Worm (Caenorhabditis elegans) whole organism, midembryonic: ENCODE measurements around the gene srp-2.

Source experiments
- T22C8.4 ChIP-seq: fragments of 200-800 bp; sonication (Bioruptor generic); IDR thresholded peaks from 2 replicates; pipeline ENCODE4 v1.3.6; 2022; ENCODE audit warnings: missing genetic modification characterization, missing compliant biosample characterization
- cog-1 ChIP-seq: sonication (generic microtip); optimal IDR thresholded peaks from 2 replicates; lab custom pipeline; 2016; ENCODE audit warnings: missing genetic modification characterization, missing compliant biosample characterization
- flt-1 ChIP-seq: fragments of 200-800 bp; sonication (Bioruptor generic); IDR thresholded peaks from 2 replicates; pipeline ENCODE4 v1.3.6; 2022; ENCODE audit warnings: missing genetic modification characterization, missing compliant biosample characterization
- klf-2 ChIP-seq: fragments of 200-800 bp; sonication (Bioruptor generic); conservative IDR thresholded peaks from 2 replicates; pipeline ENCODE4 v1.3.6; 2022; ENCODE audit warnings: missing genetic modification reagents, missing genetic modification characterization, missing compliant biosample characterization
- med-1 ChIP-seq: sonication (generic microtip); optimal IDR thresholded peaks from 2 replicates; lab custom pipeline; 2017; ENCODE audit warnings: missing genetic modification characterization, mild to moderate bottlenecking, missing compliant biosample characterization, antibody characterized with exemption, missing genetic modification reagents; ENCODE audit not compliant: insufficient read depth
- ref-1 ChIP-seq: fragments of 200-800 bp; sonication (Bioruptor generic); conservative IDR thresholded peaks from 2 replicates; pipeline ENCODE4 v1.3.6; 2022; ENCODE audit warnings: missing genetic modification reagents, missing genetic modification characterization, missing compliant biosample characterization
- tab-1 ChIP-seq: fragments of 200-800 bp; sonication (Bioruptor generic); IDR thresholded peaks from 2 replicates; pipeline ENCODE4 v1.3.6; 2022; ENCODE audit warnings: missing genetic modification characterization, missing compliant biosample characterization
- ztf-23 ChIP-seq: fragments of 200-800 bp; sonication (Bioruptor generic); IDR thresholded peaks from 2 replicates; pipeline ENCODE4 v1.3.6; 2022; ENCODE audit warnings: missing genetic modification reagents, missing genetic modification characterization, missing compliant biosample characterization
- ztf-29 ChIP-seq: fragments of 200-800 bp; sonication (Bioruptor generic); IDR thresholded peaks from 2 replicates; pipeline ENCODE4 v1.3.6; 2022; ENCODE audit warnings: missing genetic modification reagents, missing genetic modification characterization, missing compliant biosample characterization

srp-2 gene

ce11 chrV:802726-803125, 40.3 kb downstream of the srp-2 start:
- TF ChIP-seq T22C8.4 (GFP tag; lab: Robert Waterston, UW), result no peak
- no peak for TF ChIP-seq klf-2
- TF ChIP-seq ztf-29 (GFP tag; lab: Robert Waterston, UW), result no peak
- TF ChIP-seq tab-1, result no peak
- no peak for TF ChIP-seq ref-1 (GFP tag; lab: Robert Waterston, UW)
- TF ChIP-seq cog-1 (tag; lab: Kevin White, UChicago), result no peak
- TF ChIP-seq ztf-23 (GFP tag; lab: Robert Waterston, UW), result no peak
- TF ChIP-seq flt-1 (GFP tag; lab: Robert Waterston, UW), result no peak
- no peak for TF ChIP-seq med-1

ce11 chrV:803472-803871, 41.0 kb downstream of the srp-2 start:
- no peak for TF ChIP-seq klf-2
- TF ChIP-seq cog-1 (tag; lab: Kevin White, UChicago), result no peak
- no peak for TF ChIP-seq ztf-23 (GFP tag; lab: Robert Waterston, UW)
- TF ChIP-seq med-1, result no peak
- TF ChIP-seq T22C8.4 (GFP tag; lab: Robert Waterston, UW), result no peak
- no peak for TF ChIP-seq tab-1
- TF ChIP-seq ztf-29 (GFP tag; lab: Robert Waterston, UW), result no peak
- no peak for TF ChIP-seq flt-1 (GFP tag; lab: Robert Waterston, UW)
- TF ChIP-seq ref-1 (GFP tag; lab: Robert Waterston, UW), result no peak

ce11 chrV:804485-804884, 42.0 kb downstream of the srp-2 start, which contains the start of gene nhr-270:
Gene nhr-270 (minus strand): TSS chrV:804741.
- TF ChIP-seq med-1 (no peak), ref-1 (GFP tag; lab: Robert Waterston, UW) (no peak), cog-1 (tag; lab: Kevin White, UChicago) (no peak), ztf-29 (GFP tag; lab: Robert Waterston, UW) (no peak), ztf-23 (GFP tag; lab: Robert Waterston, UW) (no peak), T22C8.4 (GFP tag; lab: Robert Waterston, UW) (no peak), flt-1 (GFP tag; lab: Robert Waterston, UW) (no peak), tab-1 (no peak), klf-2 (no peak)

- TF ChIP-seq tab-1 (no peak), ztf-29 (GFP tag; lab: Robert Waterston, UW) (no peak), ref-1 (GFP tag; lab: Robert Waterston, UW) (no peak), med-1 (no peak), flt-1 (GFP tag; lab: Robert Waterston, UW) (no peak), T22C8.4 (GFP tag; lab: Robert Waterston, UW) (no peak), ztf-23 (GFP tag; lab: Robert Waterston, UW) (no peak)
These were observed 45.8 kb downstream of the srp-2 start for ce11 chrV:808260-808659.

- no peak for TF ChIP-seq flt-1 (GFP tag; lab: Robert Waterston, UW)
- TF ChIP-seq tab-1, result no peak
- TF ChIP-seq med-1, result no peak
- no peak for TF ChIP-seq ztf-23 (GFP tag; lab: Robert Waterston, UW)
- TF ChIP-seq T22C8.4 (GFP tag; lab: Robert Waterston, UW), result no peak
- no peak for TF ChIP-seq cog-1 (tag; lab: Kevin White, UChicago)
- TF ChIP-seq ztf-29 (GFP tag; lab: Robert Waterston, UW), result no peak
- no peak for TF ChIP-seq klf-2
- TF ChIP-seq ref-1 (GFP tag; lab: Robert Waterston, UW), result no peak
These were observed 47.9 kb downstream of the srp-2 start, which contains the start of gene R13D11.4 for ce11 chrV:810281-810862. Gene R13D11.4 (plus strand): TSS chrV:810812.

- TF ChIP-seq ref-1 (GFP tag; lab: Robert Waterston, UW), result no peak
- no peak for TF ChIP-seq ztf-29 (GFP tag; lab: Robert Waterston, UW)
- TF ChIP-seq med-1, result no peak
- no peak for TF ChIP-seq klf-2
- no peak for TF ChIP-seq ztf-23 (GFP tag; lab: Robert Waterston, UW)
- TF ChIP-seq T22C8.4 (GFP tag; lab: Robert Waterston, UW), result no peak
- TF ChIP-seq tab-1, result no peak
- no peak for TF ChIP-seq cog-1 (tag; lab: Kevin White, UChicago)
These were observed 50.7 kb downstream of the srp-2 start, which contains the start of gene R13D11.10 for ce11 chrV:813101-813500. Gene R13D11.10 (minus strand): TSS chrV:813201.
